Worm (Caenorhabditis elegans) whole organism, late embryonic: ENCODE data around the gene ncx-5.

Source experiments
- C38D4.7 ChIP-seq: fragments of 200-800 bp; sonication (Bioruptor generic); optimal IDR thresholded peaks from 2 replicates; lab custom pipeline; 2018; ENCODE audit warnings: mild to moderate bottlenecking, missing genetic modification characterization, moderate library complexity, missing compliant biosample characterization
- K09A11.1 ChIP-seq: sonication (generic microtip); optimal IDR thresholded peaks from 2 replicates; lab custom pipeline; 2017; ENCODE audit warnings: antibody characterized with exemption, mild to moderate bottlenecking, missing genetic modification characterization, missing compliant biosample characterization; ENCODE audit not compliant: insufficient read depth
- ahr-1 ChIP-seq: sonication (generic microtip); optimal IDR thresholded peaks from 2 replicates; lab custom pipeline; 2016; ENCODE audit warnings: missing genetic modification characterization, missing compliant biosample characterization
- ama-1 ChIP-seq: fragments of 150-350 bp; optimal IDR thresholded peaks from 2 replicates; lab custom pipeline; 2014
- ceh-18 ChIP-seq: sonication (generic microtip); optimal IDR thresholded peaks from 2 replicates; lab custom pipeline; 2016; ENCODE audit warnings: missing genetic modification characterization, missing compliant biosample characterization
- ceh-19 ChIP-seq: fragments of 200-800 bp; sonication (Bioruptor generic); optimal IDR thresholded peaks from 2 replicates; lab custom pipeline; 2018; ENCODE audit warnings: mild to moderate bottlenecking, missing genetic modification characterization, missing compliant biosample characterization
- ceh-2 ChIP-seq: sonication (generic microtip); optimal IDR thresholded peaks from 2 replicates; lab custom pipeline; 2016; ENCODE audit warnings: missing genotype, missing genetic modification characterization, missing compliant biosample characterization
- ceh-22 ChIP-seq: sonication (generic microtip); optimal IDR thresholded peaks from 2 replicates; lab custom pipeline; 2017; ENCODE audit warnings: missing biosample characterization, missing genetic modification characterization
- ceh-24 ChIP-seq: sonication (generic microtip); optimal IDR thresholded peaks from 2 replicates; lab custom pipeline; 2016; ENCODE audit warnings: mild to moderate bottlenecking, missing genetic modification characterization, missing compliant biosample characterization
- ceh-45 ChIP-seq: fragments of 200-800 bp; sonication (Bioruptor generic); IDR thresholded peaks from 2 replicates; pipeline ENCODE4 v1.3.6; 2022; ENCODE audit warnings: missing genetic modification reagents, missing genetic modification characterization, missing compliant biosample characterization
- ceh-48 ChIP-seq: sonication (generic microtip); optimal IDR thresholded peaks from 2 replicates; lab custom pipeline; 2016; ENCODE audit warnings: missing genetic modification characterization, inconsistent platforms, missing compliant biosample characterization
- che-1 ChIP-seq: sonication (generic microtip); optimal IDR thresholded peaks from 2 replicates; lab custom pipeline; 2016; ENCODE audit warnings: mild to moderate bottlenecking, missing genetic modification characterization, missing compliant biosample characterization
- dmd-4 ChIP-seq: sonication (generic microtip); optimal IDR thresholded peaks from 2 replicates; lab custom pipeline; 2016; ENCODE audit warnings: borderline replicate concordance, missing genetic modification characterization, missing compliant biosample characterization
- elt-2 ChIP-seq: sonication (generic microtip); optimal IDR thresholded peaks from 2 replicates; lab custom pipeline; 2016; ENCODE audit warnings: missing genetic modification reagents, missing genetic modification characterization, missing compliant biosample characterization
- elt-4 ChIP-seq: sonication (generic microtip); optimal IDR thresholded peaks from 2 replicates; lab custom pipeline; 2016; ENCODE audit warnings: missing genetic modification characterization, missing compliant biosample characterization
- eyg-1 ChIP-seq: sonication (generic microtip); optimal IDR thresholded peaks from 2 replicates; lab custom pipeline; 2016; ENCODE audit warnings: missing genotype, missing genetic modification characterization, missing compliant biosample characterization
- fkh-6 ChIP-seq: sonication (generic microtip); optimal IDR thresholded peaks from 2 replicates; lab custom pipeline; 2016; ENCODE audit warnings: missing genetic modification characterization, missing compliant biosample characterization
- gmeb-2 ChIP-seq: sonication (generic microtip); optimal IDR thresholded peaks from 2 replicates; lab custom pipeline; 2016; ENCODE audit warnings: missing genetic modification characterization, inconsistent platforms, missing compliant biosample characterization
- hlh-13 ChIP-seq: fragments of 200-800 bp; sonication (Bioruptor generic); optimal IDR thresholded peaks from 2 replicates; lab custom pipeline; 2018; ENCODE audit warnings: mild to moderate bottlenecking, missing genetic modification characterization, missing compliant biosample characterization
- hlh-15 ChIP-seq: sonication (generic microtip); optimal IDR thresholded peaks from 2 replicates; lab custom pipeline; 2016; ENCODE audit warnings: missing genetic modification characterization, missing compliant biosample characterization
- hlh-30 ChIP-seq: sonication (generic microtip); optimal IDR thresholded peaks from 2 replicates; lab custom pipeline; 2017; ENCODE audit warnings: antibody characterized with exemption, missing genetic modification characterization, missing compliant biosample characterization; ENCODE audit not compliant: insufficient read depth
- hlh-8 ChIP-seq: sonication (generic microtip); optimal IDR thresholded peaks from 2 replicates; lab custom pipeline; 2016; ENCODE audit warnings: missing genotype, missing genetic modification characterization, missing compliant biosample characterization
- lim-6 ChIP-seq: sonication (generic microtip); optimal IDR thresholded peaks from 2 replicates; lab custom pipeline; 2016; ENCODE audit warnings: missing genetic modification characterization, missing compliant biosample characterization
- mec-3 ChIP-seq: sonication (generic microtip); optimal IDR thresholded peaks from 2 replicates; lab custom pipeline; 2016; ENCODE audit warnings: borderline replicate concordance, missing genetic modification characterization, missing compliant biosample characterization
- nfya-1 ChIP-seq: sonication (generic microtip); optimal IDR thresholded peaks from 2 replicates; lab custom pipeline; 2017; ENCODE audit warnings: missing genetic modification characterization, mild to moderate bottlenecking, missing compliant biosample characterization, antibody characterized with exemption, moderate library complexity
- nhr-11 ChIP-seq: fragments of 150-350 bp; optimal IDR thresholded peaks from 2 replicates; lab custom pipeline; 2014; ENCODE audit warnings: missing biosample characterization, missing genetic modification characterization
- nhr-232 ChIP-seq: sonication (generic microtip); optimal IDR thresholded peaks from 2 replicates; lab custom pipeline; 2016; ENCODE audit warnings: missing genetic modification characterization, missing compliant biosample characterization
- npax-4 ChIP-seq: sonication (generic microtip); optimal IDR thresholded peaks from 2 replicates; lab custom pipeline; 2016; ENCODE audit warnings: missing genetic modification characterization, missing compliant biosample characterization
- pag-3 ChIP-seq: sonication (generic microtip); optimal IDR thresholded peaks from 2 replicates; lab custom pipeline; 2016; ENCODE audit warnings: missing compliant biosample characterization, missing genetic modification characterization, borderline replicate concordance
- pax-1 ChIP-seq: fragments of 150-350 bp; optimal IDR thresholded peaks from 2 replicates; lab custom pipeline; 2014; ENCODE audit warnings: missing biosample characterization, missing genetic modification characterization
- pha-2 ChIP-seq: sonication (generic microtip); optimal IDR thresholded peaks from 2 replicates; lab custom pipeline; 2017; ENCODE audit warnings: mild to moderate bottlenecking, missing genetic modification characterization, missing compliant biosample characterization
- pqm-1 ChIP-seq: sonication (generic microtip); optimal IDR thresholded peaks from 2 replicates; lab custom pipeline; 2016; ENCODE audit warnings: missing genetic modification characterization, missing compliant biosample characterization
- ref-2 ChIP-seq: sonication (generic microtip); optimal IDR thresholded peaks from 2 replicates; lab custom pipeline; 2016; ENCODE audit warnings: missing genetic modification characterization, missing compliant biosample characterization
- rnt-1 ChIP-seq: sonication (generic microtip); optimal IDR thresholded peaks from 2 replicates; lab custom pipeline; 2016; ENCODE audit warnings: missing genetic modification characterization, missing compliant biosample characterization
- sdc-2 ChIP-seq: sonication (generic microtip); optimal IDR thresholded peaks from 2 replicates; lab custom pipeline; 2016; ENCODE audit warnings: missing genotype, missing genetic modification characterization, missing compliant biosample characterization
- sox-4 ChIP-seq: sonication (generic microtip); optimal IDR thresholded peaks from 2 replicates; lab custom pipeline; 2017; ENCODE audit warnings: mild to moderate bottlenecking, missing genetic modification characterization, inconsistent platforms, missing compliant biosample characterization
- syd-9 ChIP-seq: sonication (generic microtip); optimal IDR thresholded peaks from 2 replicates; lab custom pipeline; 2016; ENCODE audit warnings: mild to moderate bottlenecking, missing genetic modification characterization, moderate library complexity, missing compliant biosample characterization
- tbx-2 ChIP-seq: sonication (generic microtip); optimal IDR thresholded peaks from 2 replicates; lab custom pipeline; 2016; ENCODE audit warnings: missing genetic modification characterization, missing compliant biosample characterization
- unc-3 ChIP-seq, 2 experiments: fragments of 200-800 bp in 1 of 2; sonication (Bioruptor generic) in 1 of 2; sonication (generic microtip) in 1 of 2; conservative IDR thresholded peaks in 1 of 2; optimal IDR thresholded peaks in 1 of 2; 2 replicates each; pipeline versions ENCODE4 v1.3.6 to Lab custom; 2016 to 2022; ENCODE audit warnings: missing compliant biosample characterization in 2 of 2, missing genetic modification characterization in 2 of 2, missing genetic modification reagents in 1 of 2
- unc-55 ChIP-seq: sonication (generic microtip); optimal IDR thresholded peaks from 2 replicates; lab custom pipeline; 2017; ENCODE audit warnings: missing biosample characterization, missing genetic modification reagents, missing genetic modification characterization
- unc-86 ChIP-seq: sonication (generic microtip); optimal IDR thresholded peaks from 2 replicates; lab custom pipeline; 2016; ENCODE audit warnings: missing genetic modification characterization, missing compliant biosample characterization
- zip-5 ChIP-seq: sonication (generic microtip); optimal IDR thresholded peaks from 2 replicates; lab custom pipeline; 2016; ENCODE audit warnings: missing genetic modification characterization, missing compliant biosample characterization
- ztf-16 ChIP-seq: sonication (generic microtip); optimal IDR thresholded peaks from 2 replicates; lab custom pipeline; 2017; ENCODE audit warnings: missing genetic modification characterization, missing compliant biosample characterization

Gene ncx-5

DNA sequence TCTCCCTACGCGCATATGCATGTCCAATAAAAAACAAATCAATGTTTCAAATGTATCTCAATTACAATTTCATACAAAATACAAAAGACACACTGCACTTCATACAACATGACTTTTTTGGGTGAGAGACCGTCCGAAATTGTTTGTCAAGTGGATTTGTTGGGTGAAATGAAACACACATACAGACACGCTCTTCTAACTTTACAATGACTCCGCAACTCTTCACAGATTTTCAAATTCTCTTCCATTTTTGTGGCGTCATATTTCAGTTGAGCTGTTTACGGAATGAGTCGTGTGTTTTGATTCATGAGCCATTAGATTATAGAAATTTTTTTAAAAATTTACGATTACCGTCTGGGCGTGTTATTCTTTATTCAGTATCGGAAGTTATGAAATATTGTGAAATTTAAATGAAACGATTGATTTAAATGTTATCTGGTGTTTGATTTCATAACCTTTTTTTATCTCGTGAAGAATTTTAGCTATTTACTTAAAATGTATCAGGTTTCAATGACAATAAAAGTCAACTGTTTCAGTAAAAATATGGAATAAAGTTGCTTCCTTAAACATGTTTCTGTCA, 12.9 kb downstream of the ncx-5 start:
- no peak for TF ChIP-seq pag-3 (tag; lab: Kevin White, UChicago)
- TF ChIP-seq hlh-30 (tag; lab: Kevin White, UChicago), result no peak
- no peak for TF ChIP-seq ceh-45
- TF ChIP-seq che-1 (tag; lab: Kevin White, UChicago), result no peak
- TF ChIP-seq lim-6, result no peak
- TF ChIP-seq K09A11.1 (tag; lab: Kevin White, UChicago), result no peak
- no peak for TF ChIP-seq gmeb-2 (tag; lab: Kevin White, UChicago)
- no peak for TF ChIP-seq ceh-48 (tag; lab: Kevin White, UChicago)
- TF ChIP-seq nhr-11 (tag; lab: Kevin White, UChicago), result no peak
- no peak for TF ChIP-seq hlh-13 (GFP tag; lab: Kevin White, UChicago)
- TF ChIP-seq ztf-16, result no peak
- no peak for TF ChIP-seq pha-2 (tag; lab: Kevin White, UChicago)
- TF ChIP-seq ceh-18 (tag; lab: Kevin White, UChicago), result no peak
- no peak for TF ChIP-seq zip-5 (tag; lab: Kevin White, UChicago)
- TF ChIP-seq rnt-1 (tag; lab: Kevin White, UChicago), result no peak

DNA sequence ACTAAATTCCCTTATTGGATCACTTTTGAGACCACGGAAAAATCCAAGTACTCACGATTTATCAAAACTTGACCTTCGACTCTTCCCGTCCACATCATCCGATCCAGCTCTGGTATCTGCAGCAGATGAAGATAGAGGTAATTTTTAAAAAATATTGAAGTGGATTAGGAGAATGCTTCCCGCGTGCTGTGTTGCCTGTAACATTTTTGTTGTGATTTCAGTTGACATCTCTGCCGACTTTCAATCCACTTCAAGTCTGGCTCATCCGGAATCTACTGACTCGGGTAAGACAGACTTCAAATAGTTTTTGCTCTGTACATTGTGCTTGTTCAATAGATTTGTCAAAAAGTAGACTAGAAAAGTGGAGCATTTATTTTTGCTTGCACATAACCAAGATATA, 14.5 kb downstream of the ncx-5 start:
- TF ChIP-seq fkh-6 (tag; lab: Kevin White, UChicago) (no peak), tbx-2 (tag; lab: Kevin White, UChicago) (no peak), K09A11.1 (tag; lab: Kevin White, UChicago) (no peak), elt-4 (tag; lab: Kevin White, UChicago) (no peak), gmeb-2 (tag; lab: Kevin White, UChicago) (no peak)
- TF ChIP-seq, all 69 proteins: peak for 0

DNA sequence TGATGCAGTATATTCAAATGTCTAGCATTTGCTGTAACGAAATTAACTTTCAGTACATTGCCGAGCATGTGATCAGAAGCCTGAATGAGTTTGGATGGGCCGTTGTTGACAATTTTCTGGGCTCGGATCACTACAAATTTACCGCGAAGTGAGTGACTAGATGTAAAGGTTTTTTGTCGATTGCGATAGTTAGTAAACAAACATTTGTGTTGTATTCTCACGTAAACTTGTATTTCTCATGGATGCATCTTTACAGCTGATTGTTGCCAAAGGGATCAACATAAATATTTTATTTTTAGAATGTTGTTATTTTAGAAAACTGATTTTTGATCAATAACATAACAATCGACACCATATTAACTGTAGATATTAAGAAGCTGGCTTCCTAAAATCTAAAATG, 15.9 kb downstream of the ncx-5 start:
- TF ChIP-seq dmd-4 (no peak), ceh-19 (GFP tag; lab: Kevin White, UChicago) (no peak), C38D4.7 (GFP tag; lab: Kevin White, UChicago) (no peak), npax-4 (tag; lab: Kevin White, UChicago) (no peak), hlh-15 (tag; lab: Kevin White, UChicago) (no peak), ceh-45 (no peak), fkh-6 (tag; lab: Kevin White, UChicago) (no peak), ceh-2 (tag; lab: Kevin White, UChicago) (no peak), ahr-1 (tag; lab: Kevin White, UChicago) (no peak), sdc-2 (tag; lab: Kevin White, UChicago) (no peak), K09A11.1 (tag; lab: Kevin White, UChicago) (no peak), ama-1 (lab: Kevin White, UChicago) (no peak), hlh-8 (tag; lab: Kevin White, UChicago) (no peak), unc-86 (no peak), nhr-232 (tag; lab: Kevin White, UChicago) (no peak)

DNA sequence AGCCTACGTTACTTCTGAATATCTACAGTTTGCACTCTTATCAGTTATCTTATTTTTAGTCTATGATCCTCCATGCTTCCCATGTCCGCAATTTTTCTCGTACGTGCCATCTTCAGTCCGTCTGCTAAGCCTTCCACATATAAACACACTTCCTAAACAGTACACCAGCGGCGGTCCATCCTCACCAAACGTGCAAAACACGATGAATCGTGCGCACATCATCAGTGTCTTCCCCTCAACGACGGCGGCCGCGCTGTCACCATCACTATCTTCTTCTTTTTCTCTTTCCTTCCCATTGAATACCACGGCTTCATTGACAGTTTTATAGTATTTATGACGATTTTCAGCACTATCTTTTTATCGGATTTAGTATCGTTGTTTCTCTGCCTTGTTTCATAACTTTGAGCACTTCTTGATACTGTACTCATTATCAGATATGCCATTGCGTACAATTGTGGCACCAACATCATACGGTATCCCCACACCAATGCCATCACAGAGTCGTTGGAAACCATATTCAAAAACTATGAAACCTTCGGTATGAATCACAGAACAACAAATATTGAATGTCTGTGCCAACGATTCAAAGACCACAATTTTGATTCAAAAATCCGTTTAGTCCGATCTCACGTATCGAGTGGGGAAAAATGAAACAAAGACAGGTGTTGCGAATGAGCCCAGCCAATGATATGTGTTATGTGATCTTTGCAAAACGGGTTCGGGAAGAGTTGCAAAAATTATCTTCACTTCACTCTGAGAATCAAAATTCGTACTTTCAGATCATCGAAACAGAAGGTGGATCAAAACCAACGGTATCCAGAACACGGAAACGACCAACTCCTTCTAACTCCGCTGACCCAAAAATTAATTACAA, 16.8 kb downstream of the ncx-5 start:
- TF ChIP-seq lim-6 (no peak), mec-3 (tag; lab: Kevin White, UChicago) (no peak), che-1 (tag; lab: Kevin White, UChicago) (no peak), eyg-1 (tag; lab: Kevin White, UChicago) (no peak), elt-2 (tag; lab: Kevin White, UChicago) (no peak), unc-3 (GFP tag; conservative IDR thresholded peaks at IDR 0.05; lab: Robert Waterston, UW) (no peak), unc-3 (tag; optimal IDR thresholded peaks at IDR 0.05; lab: Kevin White, UChicago) (no peak), unc-55 (GFP tag; lab: Kevin White, UChicago) (no peak), ref-2 (tag; lab: Kevin White, UChicago) (no peak), sox-4 (tag; lab: Kevin White, UChicago) (no peak), sdc-2 (tag; lab: Kevin White, UChicago) (no peak), fkh-6 (tag; lab: Kevin White, UChicago) (no peak), nfya-1 (no peak), ceh-24 (tag; lab: Kevin White, UChicago) (no peak), pha-2 (tag; lab: Kevin White, UChicago) (no peak), pqm-1 (no peak), pax-1 (tag; lab: Kevin White, UChicago) (no peak), zip-5 (tag; lab: Kevin White, UChicago) (no peak), ceh-22 (tag; lab: Kevin White, UChicago) (no peak), syd-9 (no peak)
- TF ChIP-seq, all 69 proteins: peak for 0
